Fruit fly (Drosophila melanogaster): ENCODE data around the gene CG42540.

CG42540 gene

dm6 chr3L:4613083-4613482, 57.2 kb downstream of the CG42540 start:
- TF ChIP-seq ttk (optimal IDR thresholded peaks at IDR 0.05) (no peak), h (optimal IDR thresholded peaks at IDR 0.05) (no peak), Sin3A (optimal IDR thresholded peaks at IDR 0.05) (no peak), psq (optimal IDR thresholded peaks at IDR 0.05) (no peak), Myc (optimal IDR thresholded peaks at IDR 0.05) (no peak), insv (optimal IDR thresholded peaks at IDR 0.05) (no peak)

- TF ChIP-seq h (optimal IDR thresholded peaks at IDR 0.05): no peak
- no peak for TF ChIP-seq Myc (optimal IDR thresholded peaks at IDR 0.05)
- no peak for TF ChIP-seq insv (optimal IDR thresholded peaks at IDR 0.05)
- no peak for TF ChIP-seq ttk (optimal IDR thresholded peaks at IDR 0.05)
- no peak for TF ChIP-seq psq (optimal IDR thresholded peaks at IDR 0.05)
- no peak for TF ChIP-seq Sin3A (optimal IDR thresholded peaks at IDR 0.05)
These were observed 58.0 kb downstream of the CG42540 start for dm6 chr3L:4613846-4614247.

dm6 chr3L:4615064-4615463, 59.2 kb downstream of the CG42540 start:
- TF ChIP-seq ttk (optimal IDR thresholded peaks at IDR 0.05): no peak
- TF ChIP-seq Sin3A (optimal IDR thresholded peaks at IDR 0.05): no peak
- no peak for TF ChIP-seq Myc (optimal IDR thresholded peaks at IDR 0.05)
- TF ChIP-seq psq (optimal IDR thresholded peaks at IDR 0.05): no peak
- TF ChIP-seq h (optimal IDR thresholded peaks at IDR 0.05): no peak
- no peak for TF ChIP-seq insv (optimal IDR thresholded peaks at IDR 0.05)

DNA sequence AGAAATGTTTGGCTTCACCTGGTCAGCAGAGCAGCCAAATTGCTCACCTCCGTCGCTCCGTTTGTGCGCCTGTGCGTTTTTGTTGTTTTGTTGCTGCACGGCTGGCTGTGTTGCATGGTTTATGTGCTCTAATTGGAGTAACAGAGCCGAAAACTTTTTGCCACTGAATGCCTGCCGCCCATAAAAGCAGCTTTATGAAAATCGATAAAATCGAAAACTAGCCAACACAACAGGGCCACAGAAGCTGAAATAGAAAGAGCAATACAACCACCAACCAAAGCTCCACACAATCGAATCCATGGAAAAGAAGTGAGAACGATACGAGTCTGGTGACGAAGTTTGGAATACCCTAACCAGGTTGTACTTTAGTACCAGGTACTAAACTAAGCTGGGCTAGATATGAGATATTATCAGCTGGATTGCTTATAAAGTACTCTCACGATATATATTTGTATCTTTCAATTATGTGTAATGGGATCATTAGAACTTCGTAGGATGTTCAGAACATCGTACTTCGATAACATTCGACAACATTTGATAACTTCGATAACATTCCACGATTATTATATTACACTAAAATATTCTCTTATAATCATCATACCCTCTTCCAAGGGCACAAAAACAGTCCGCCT, 63.1 kb downstream of the CG42540 start:
- TF ChIP-seq insv (optimal IDR thresholded peaks at IDR 0.05): no peak
- no peak for TF ChIP-seq Myc (optimal IDR thresholded peaks at IDR 0.05)

DNA sequence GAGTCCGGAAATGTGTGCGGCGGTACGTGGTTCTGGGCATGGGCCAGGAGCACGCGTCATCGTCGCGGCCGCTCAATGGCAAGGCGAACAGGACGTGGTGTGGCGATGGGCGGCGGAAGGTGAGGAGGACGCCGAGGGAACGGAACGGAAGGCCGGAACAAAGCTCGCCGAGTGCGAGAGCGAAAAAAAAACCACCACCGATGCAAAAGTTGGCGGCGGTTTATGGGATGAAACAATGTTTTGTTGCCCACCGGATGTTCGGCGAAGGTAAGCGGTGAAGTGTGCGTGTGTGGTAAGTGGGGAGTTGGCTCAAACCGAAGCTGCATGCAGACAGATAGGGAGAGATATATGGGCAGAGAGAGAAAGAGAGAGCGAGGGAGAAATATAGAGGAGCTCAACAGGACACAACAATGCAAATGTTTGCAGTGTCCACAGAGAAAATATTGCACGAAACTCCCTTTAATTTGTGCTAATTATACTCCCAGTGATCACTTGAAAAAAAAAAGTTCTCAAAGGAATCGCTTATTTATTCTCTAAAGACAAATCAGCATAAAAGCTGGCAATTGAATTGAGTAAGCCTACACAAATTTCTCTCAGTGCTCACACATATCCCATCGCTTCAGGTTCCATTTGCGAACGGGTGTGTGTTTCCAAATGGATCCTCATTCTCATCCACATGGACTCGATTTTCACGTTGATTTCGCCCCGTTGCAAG, 63.8 kb downstream of the CG42540 start:
- no peak for TF ChIP-seq Sin3A (optimal IDR thresholded peaks at IDR 0.05)
- TF ChIP-seq ttk (optimal IDR thresholded peaks at IDR 0.05): no peak

dm6 chr3L:4620919-4621318, 65.0 kb downstream of the CG42540 start, which contains the start of gene CG32246:
TSS of gene CG32246 (plus strand) at chr3L:4621219.
- TF ChIP-seq insv (optimal IDR thresholded peaks at IDR 0.05) (no peak), Sin3A (optimal IDR thresholded peaks at IDR 0.05) (no peak), h (optimal IDR thresholded peaks at IDR 0.05) (no peak), ttk (optimal IDR thresholded peaks at IDR 0.05) (no peak), Myc (optimal IDR thresholded peaks at IDR 0.05) (no peak), psq (optimal IDR thresholded peaks at IDR 0.05) (no peak)

DNA sequence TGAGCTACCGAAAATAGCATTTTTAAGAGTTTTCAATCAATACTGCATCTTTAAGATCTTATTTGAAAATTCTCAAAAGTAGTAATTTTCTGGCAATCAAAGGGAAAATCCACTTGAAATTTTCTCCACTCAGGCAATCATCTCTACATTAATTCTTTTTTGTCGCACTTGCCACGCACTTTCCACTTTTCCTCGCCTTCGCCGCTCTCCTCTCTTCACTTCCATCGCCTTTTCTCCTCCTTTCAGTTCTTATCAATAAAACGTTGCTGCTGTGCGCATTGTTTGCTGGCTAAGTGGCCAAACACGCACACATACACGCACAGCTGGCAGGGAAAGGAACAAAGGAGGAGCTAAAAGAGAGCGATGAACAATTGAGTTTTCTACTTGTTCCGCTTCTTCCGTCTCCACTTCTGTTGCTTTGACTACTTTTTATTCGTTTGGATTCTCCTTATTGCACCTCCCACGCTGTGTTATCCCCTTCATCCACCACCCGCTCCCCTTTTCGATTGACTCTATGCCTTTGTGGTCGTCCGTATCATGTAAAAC, 67.2 kb downstream of the CG42540 start:
- TF ChIP-seq insv (optimal IDR thresholded peaks at IDR 0.05): no peak
- no peak for TF ChIP-seq Sin3A (optimal IDR thresholded peaks at IDR 0.05)
- no peak for TF ChIP-seq psq (optimal IDR thresholded peaks at IDR 0.05)
- TF ChIP-seq Myc (optimal IDR thresholded peaks at IDR 0.05): no peak
- TF ChIP-seq ttk (optimal IDR thresholded peaks at IDR 0.05): no peak
- no peak for TF ChIP-seq h (optimal IDR thresholded peaks at IDR 0.05)

DNA sequence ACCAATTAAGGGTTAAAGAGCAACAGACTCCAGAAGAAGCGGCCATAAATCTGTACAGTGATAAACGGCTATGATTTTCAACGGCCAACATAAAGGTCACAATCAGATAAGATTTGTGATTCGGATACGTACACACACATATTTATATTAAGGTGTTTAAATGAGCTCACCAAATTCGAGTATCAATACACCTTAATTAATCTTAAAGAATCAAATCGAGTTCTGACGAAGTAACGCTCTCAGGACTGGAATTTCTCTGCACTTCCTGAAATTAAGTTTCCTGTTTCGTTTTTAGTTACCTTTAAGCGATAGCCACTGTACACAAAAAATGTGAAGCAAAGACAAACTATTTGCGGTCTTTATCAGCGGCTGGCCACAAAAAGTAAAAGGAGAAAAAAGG, 68.0 kb downstream of the CG42540 start:
- TF ChIP-seq ttk (optimal IDR thresholded peaks at IDR 0.05) (no peak), Sin3A (optimal IDR thresholded peaks at IDR 0.05) (no peak), psq (optimal IDR thresholded peaks at IDR 0.05) (no peak), h (optimal IDR thresholded peaks at IDR 0.05) (no peak), Myc (optimal IDR thresholded peaks at IDR 0.05) (no peak), insv (optimal IDR thresholded peaks at IDR 0.05) (no peak)

- TF ChIP-seq psq (optimal IDR thresholded peaks at IDR 0.05) (no peak), Sin3A (optimal IDR thresholded peaks at IDR 0.05) (no peak), insv (optimal IDR thresholded peaks at IDR 0.05) (no peak), Myc (optimal IDR thresholded peaks at IDR 0.05) (no peak), ttk (optimal IDR thresholded peaks at IDR 0.05) (no peak), h (optimal IDR thresholded peaks at IDR 0.05) (no peak)
These were observed 68.7 kb downstream of the CG42540 start for dm6 chr3L:4624371-4625154.

dm6 chr3L:4625387-4626386, 69.8 kb downstream of the CG42540 start, which contains the start of gene Src64B:
TSS of gene Src64B (minus strand) at chr3L:4626196.
- TF ChIP-seq h (optimal IDR thresholded peaks at IDR 0.05): no peak
- TF ChIP-seq Sin3A (optimal IDR thresholded peaks at IDR 0.05): no peak
- TF ChIP-seq Myc (optimal IDR thresholded peaks at IDR 0.05): no peak
- TF ChIP-seq psq (optimal IDR thresholded peaks at IDR 0.05): no peak
- TF ChIP-seq ttk (optimal IDR thresholded peaks at IDR 0.05): no peak
- TF ChIP-seq insv (optimal IDR thresholded peaks at IDR 0.05): no peak

dm6 chr3L:4626434-4626833, 70.5 kb downstream of the CG42540 start, which contains the start of gene HDAC1:
TSS of gene HDAC1 (plus strand) at chr3L:4626734.
- TF ChIP-seq ttk (optimal IDR thresholded peaks at IDR 0.05): no peak
- no peak for TF ChIP-seq Myc (optimal IDR thresholded peaks at IDR 0.05)
- TF ChIP-seq insv (optimal IDR thresholded peaks at IDR 0.05): no peak
- TF ChIP-seq psq (optimal IDR thresholded peaks at IDR 0.05): no peak

All from Kc167 (cell line).